Worm (Caenorhabditis elegans) whole organism, L4/young adult: ENCODE results near the gene rpoa-12.

Experiments used
- W03F9.2 ChIP-seq: fragments of 150-350 bp; optimal IDR thresholded peaks from 2 replicates; lab custom pipeline; 2014; ENCODE audit warnings: missing biosample characterization, missing genetic modification characterization
- dao-5 ChIP-seq: sonication (generic microtip); optimal IDR thresholded peaks from 2 replicates; lab custom pipeline; 2016; ENCODE audit warnings: missing genotype, missing genetic modification characterization, moderate library complexity, missing compliant biosample characterization
- him-1 ChIP-seq: sonication (generic microtip); optimal IDR thresholded peaks from 2 replicates; lab custom pipeline; 2016; ENCODE audit warnings: missing genotype, missing genetic modification reagents, missing genetic modification characterization, missing compliant biosample characterization

DNA sequence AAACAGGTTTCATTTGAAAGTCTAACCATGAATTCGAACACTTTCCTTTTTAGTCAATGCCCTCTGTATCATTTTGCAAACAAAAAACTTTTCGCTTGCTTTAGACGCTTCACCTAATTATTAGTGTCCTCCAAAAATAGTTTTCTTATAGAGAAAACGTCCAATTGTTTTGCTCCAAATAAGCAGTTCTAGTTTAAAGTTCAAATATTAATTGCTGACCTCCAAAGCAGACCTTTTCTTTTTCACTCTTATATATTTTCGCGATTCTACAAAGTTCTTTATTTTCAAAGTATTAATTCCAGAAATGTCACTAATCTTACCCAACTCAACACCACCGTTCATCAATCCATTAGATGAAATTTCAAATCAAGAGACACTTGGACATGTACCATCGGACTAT lies 14.3 kb downstream of the rpoa-12 start, which contains the start of gene gnrr-2:
- TF ChIP-seq W03F9.2: no peak
- no peak for TF ChIP-seq him-1 (tag; lab: Kevin White, UChicago)
- no peak for TF ChIP-seq dao-5 (tag; lab: Kevin White, UChicago)
